Fruit fly (Drosophila melanogaster): Measurements from ENCODE around the gene Prp6.
A peak's percentile ranks its signal among the peaks of the same experiment; 100 is the strongest.

Prp6 gene

DNA sequence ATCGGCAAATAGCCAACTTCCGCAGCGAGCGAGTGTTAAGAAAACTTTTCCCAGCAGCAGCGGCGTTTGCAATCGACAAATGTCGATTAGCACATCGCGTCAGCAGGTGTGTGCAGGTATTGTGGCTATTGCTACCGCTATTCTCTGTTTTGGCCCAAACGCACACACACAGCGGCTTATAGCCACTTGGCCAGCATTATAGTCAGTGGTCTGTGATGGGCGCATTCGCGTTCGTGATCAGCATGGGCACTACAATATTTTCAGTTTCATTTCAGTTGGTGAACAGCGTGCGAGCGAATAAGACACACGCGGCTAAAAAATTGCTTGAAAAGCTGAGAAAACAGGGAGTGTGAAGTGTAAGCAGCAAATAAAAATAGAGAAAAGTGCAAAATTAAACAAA lies 45.2 kb downstream of the Prp6 start, which contains the start of gene CG6836:
Gene CG6836 (plus strand): TSS at position 271 of the 400 bp plus-strand sequence.
- TF ChIP-seq D1 (tag; optimal IDR thresholded peaks at IDR 0.05) (no peak), Pif1A (GFP tag; optimal IDR thresholded peaks at IDR 0.05) (no peak), CG8159 (tag; optimal IDR thresholded peaks at IDR 0.05) (no peak), CG8301 (tag; optimal IDR thresholded peaks at IDR 0.05) (no peak), CG17806 (tag; optimal IDR thresholded peaks at IDR 0.05) (no peak), Pif1B (GFP tag; optimal IDR thresholded peaks at IDR 0.05) (no peak), EcR (GFP tag; optimal IDR thresholded peaks at IDR 0.05) (no peak), CG32121 (GFP tag; IDR thresholded peaks at IDR 0.05) (peak; percentile 38; the same call in 1 of the 2 replicates), CG4496 (GFP tag; IDR thresholded peaks at IDR 0.05) (0 out of 3 replicates have a peak, but pooled peaks have one; percentile 29)

dm6 chr3L:18952399-18952798 lies 47.2 kb downstream of the Prp6 start:
- TF ChIP-seq EcR (GFP tag; optimal IDR thresholded peaks at IDR 0.05) = peak; percentile 63
- no peak for TF ChIP-seq CG34367 (tag; optimal IDR thresholded peaks at IDR 0.05)
- no peak for TF ChIP-seq CG17806 (tag; optimal IDR thresholded peaks at IDR 0.05)
- peak; percentile 38 for TF ChIP-seq Snoo (tag; optimal IDR thresholded peaks at IDR 0.05)
- TF ChIP-seq gl (tag; optimal IDR thresholded peaks at IDR 0.05) = no peak

DNA sequence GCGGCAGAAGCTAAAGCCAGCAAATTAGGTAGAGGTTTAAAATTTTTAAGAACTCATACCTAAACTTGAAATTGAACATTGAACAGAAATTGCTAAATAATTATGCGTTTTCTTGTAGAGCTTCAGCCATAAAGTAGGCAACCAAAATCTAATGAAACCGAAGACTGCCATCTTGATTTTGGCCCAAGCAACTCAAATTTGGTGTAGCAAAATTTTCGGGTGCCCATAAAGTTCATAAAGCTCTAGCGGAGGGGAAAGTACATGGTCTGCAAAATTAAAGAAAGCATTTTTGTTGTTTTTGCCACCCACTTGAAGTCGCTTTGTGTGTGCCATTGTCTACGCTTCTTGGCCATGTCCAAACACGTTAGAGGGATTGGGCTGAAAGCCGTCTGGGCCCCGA lies 51.9 kb downstream of the Prp6 start:
- no peak for TF ChIP-seq CG12605 (GFP tag; IDR thresholded peaks at IDR 0.05)
- TF ChIP-seq CG8159 (tag; optimal IDR thresholded peaks at IDR 0.05) = no peak
- TF ChIP-seq rn (GFP tag; IDR thresholded peaks at IDR 0.05) = no peak
- TF ChIP-seq Ets98B (GFP tag; IDR thresholded peaks at IDR 0.05) = no peak
- TF ChIP-seq CG34367 (tag; optimal IDR thresholded peaks at IDR 0.05) = no peak
- TF ChIP-seq CG13204 (GFP tag; optimal IDR thresholded peaks at IDR 0.05) = no peak
- no peak for TF ChIP-seq CG17806 (tag; optimal IDR thresholded peaks at IDR 0.05)
- TF ChIP-seq CG32121 (GFP tag; IDR thresholded peaks at IDR 0.05) = no peak
- no peak for TF ChIP-seq EcR (GFP tag; optimal IDR thresholded peaks at IDR 0.05)
- TF ChIP-seq CG15710 (tag; optimal IDR thresholded peaks at IDR 0.05) = no peak
- no peak for TF ChIP-seq Pif1A (GFP tag; optimal IDR thresholded peaks at IDR 0.05)
- no peak for TF ChIP-seq fd96Ca (GFP tag; IDR thresholded peaks at IDR 0.05)
- TF ChIP-seq D1 (tag; optimal IDR thresholded peaks at IDR 0.05) = no peak
- no peak for TF ChIP-seq CG4496 (GFP tag; IDR thresholded peaks at IDR 0.05)
- no peak for TF ChIP-seq CG8301 (tag; optimal IDR thresholded peaks at IDR 0.05)
- TF ChIP-seq gl (tag; optimal IDR thresholded peaks at IDR 0.05) = no peak
- no peak for TF ChIP-seq Snoo (tag; optimal IDR thresholded peaks at IDR 0.05)
- no peak for TF ChIP-seq CG9948 (tag; optimal IDR thresholded peaks at IDR 0.05)
- TF ChIP-seq CG10348 (GFP tag; IDR thresholded peaks at IDR 0.05) = no peak
- no peak for TF ChIP-seq CG14655 (GFP tag; optimal IDR thresholded peaks at IDR 0.05)
